Worm (Caenorhabditis elegans) whole organism, dauer: ENCODE measurements around the gene ZK563.2.

ENCODE experiments used
- unc-62 ChIP-seq: sonication (generic microtip); optimal IDR thresholded peaks from 2 replicates; lab custom pipeline; 2017; ENCODE audit warnings: missing biosample characterization, missing genetic modification reagents, missing genetic modification characterization

ZK563.2 gene

ce11 chrX:3385362-3385761 lies 16.6 kb downstream of the ZK563.2 start, which contains the start of gene acp-1:
Gene acp-1 (minus strand): TSS chrX:3385462.
- no peak for TF ChIP-seq unc-62 (GFP tag; lab: Kevin White, UChicago)

ce11 chrX:3393562-3393961 lies 24.8 kb downstream of the ZK563.2 start, which contains the start of gene slcf-2:
Gene slcf-2 (plus strand): TSS chrX:3393862.
- no peak for TF ChIP-seq unc-62 (GFP tag; lab: Kevin White, UChicago)

- no peak for TF ChIP-seq unc-62 (GFP tag; lab: Kevin White, UChicago)
These were observed 28.0 kb downstream of the ZK563.2 start for ce11 chrX:3396735-3397134.

- no peak for TF ChIP-seq unc-62 (GFP tag; lab: Kevin White, UChicago)
These were observed 31.2 kb downstream of the ZK563.2 start, which contains the start of gene cht-1 for ce11 chrX:3399917-3400316. Gene cht-1 (minus strand): TSS chrX:3400017.

- TF ChIP-seq unc-62 (GFP tag; lab: Kevin White, UChicago): no peak
These were observed 31.6 kb downstream of the ZK563.2 start for ce11 chrX:3400387-3400786.

- TF ChIP-seq unc-62 (GFP tag; lab: Kevin White, UChicago): no peak
These were observed 32.9 kb downstream of the ZK563.2 start, which contains the start of gene C04F6.9 for ce11 chrX:3401701-3402100. Gene C04F6.9 (plus strand): TSS chrX:3402001.

ce11 chrX:3403195-3403594 lies 34.4 kb downstream of the ZK563.2 start, which contains the start of gene vit-5:
Gene vit-5 (plus strand): TSS chrX:3403471.
- TF ChIP-seq unc-62 (GFP tag; lab: Kevin White, UChicago): no peak

- no peak for TF ChIP-seq unc-62 (GFP tag; lab: Kevin White, UChicago)
These were observed 40.1 kb downstream of the ZK563.2 start for ce11 chrX:3408717-3409303.

ce11 chrX:3411565-3412022 lies 42.8 kb downstream of the ZK563.2 start, which contains the start of gene unc-78:
Gene unc-78 (minus strand): TSS chrX:3411615.
- no peak for TF ChIP-seq unc-62 (GFP tag; lab: Kevin White, UChicago)

- TF ChIP-seq unc-62 (GFP tag; lab: Kevin White, UChicago): no peak
These were observed 45.9 kb downstream of the ZK563.2 start, which contains the start of gene dhs-27 for ce11 chrX:3414660-3415144. Gene dhs-27 (minus strand): TSS chrX:3414710.

ce11 chrX:3416063-3416462 lies 47.3 kb downstream of the ZK563.2 start:
- no peak for TF ChIP-seq unc-62 (GFP tag; lab: Kevin White, UChicago)

- no peak for TF ChIP-seq unc-62 (GFP tag; lab: Kevin White, UChicago)
These were observed 50.3 kb downstream of the ZK563.2 start, which contains the start of gene C04F6.7 for ce11 chrX:3419084-3419483. Gene C04F6.7 (minus strand): TSS chrX:3419184.
